Worm (Caenorhabditis elegans): ENCODE results near the gene K02E10.7.

Gene K02E10.7

DNA sequence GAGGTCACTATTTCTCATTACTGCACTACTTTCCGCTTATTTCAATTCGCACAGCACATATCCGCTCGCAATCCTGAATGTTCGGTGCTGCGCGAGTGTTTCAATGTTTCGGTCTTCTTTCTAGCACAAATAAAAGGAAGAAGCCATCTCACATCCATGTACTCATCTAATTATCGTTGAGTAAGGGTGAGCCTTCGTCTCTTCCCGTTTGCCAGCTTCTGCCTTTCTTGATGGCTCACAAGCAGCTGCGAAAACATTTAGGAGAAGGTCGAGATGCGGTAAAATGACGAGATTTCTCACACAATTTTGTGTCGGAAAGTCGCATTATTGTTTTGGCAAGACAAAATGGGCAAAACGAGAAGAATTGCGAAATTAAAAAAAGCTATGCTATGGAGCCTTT, 53.4 kb downstream of the K02E10.7 start:
- TF ChIP-seq sma-9 (GFP tag; optimal IDR thresholded peaks at IDR 0.05) (no peak), sma-9 (tag; optimal IDR thresholded peaks at IDR 0.05) (no peak), unc-55 (GFP tag; optimal IDR thresholded peaks at IDR 0.05) (no peak), lin-13 (GFP tag; optimal IDR thresholded peaks at IDR 0.05) (no peak), blmp-1 (tag; optimal IDR thresholded peaks at IDR 0.05; ENCODE audit: insufficient read depth) (no peak), Y55F3AM.14 (GFP tag; optimal IDR thresholded peaks at IDR 0.05) (no peak), mab-5 (tag; optimal IDR thresholded peaks at IDR 0.05) (no peak), nhr-129 (tag; optimal IDR thresholded peaks at IDR 0.05) (no peak)

DNA sequence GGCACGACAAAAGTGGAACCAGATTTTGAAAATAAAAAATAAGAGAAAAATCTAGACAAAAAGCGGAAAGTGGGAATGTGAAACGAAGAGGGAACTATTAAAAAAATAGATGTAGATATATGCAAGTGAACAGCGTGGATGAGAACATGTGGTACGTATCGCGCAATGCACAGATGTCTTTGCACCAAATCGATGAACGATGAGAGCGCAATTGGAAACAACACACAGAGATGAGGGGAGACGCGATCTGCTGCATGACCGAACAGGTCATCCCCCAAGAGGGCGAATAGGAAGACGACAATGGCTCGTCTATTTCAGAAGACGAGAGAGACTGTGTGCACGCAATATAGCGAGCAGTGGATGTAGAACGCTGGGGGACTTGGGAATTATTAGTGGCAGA, 55.6 kb downstream of the K02E10.7 start:
- TF ChIP-seq R02D3.7 (tag; optimal IDR thresholded peaks at IDR 0.05) (no peak), nhr-77 (tag; optimal IDR thresholded peaks at IDR 0.05) (no peak), ceh-16 (tag; optimal IDR thresholded peaks at IDR 0.05) (no peak), ztf-4 (tag; optimal IDR thresholded peaks at IDR 0.05) (no peak), nhr-237 (tag; optimal IDR thresholded peaks at IDR 0.05) (no peak), nhr-23 (tag; optimal IDR thresholded peaks at IDR 0.05) (no peak), ztf-1 (GFP tag; conservative IDR thresholded peaks at IDR 0.05) (no peak), sma-3 (GFP tag; optimal IDR thresholded peaks at IDR 0.05) (no peak), lin-11 (tag; optimal IDR thresholded peaks at IDR 0.05) (no peak), ztf-11 (tag; optimal IDR thresholded peaks at IDR 0.05) (no peak), mbf-1 (tag; optimal IDR thresholded peaks at IDR 0.05) (no peak), nhr-6 (tag; optimal IDR thresholded peaks at IDR 0.05) (no peak), sem-4 (tag; optimal IDR thresholded peaks at IDR 0.05) (no peak), nhr-11 (tag; optimal IDR thresholded peaks at IDR 0.05) (no peak), aly-2 (tag; optimal IDR thresholded peaks at IDR 0.05) (no peak), unc-39 (tag; optimal IDR thresholded peaks at IDR 0.05) (no peak), dmd-4 (tag; optimal IDR thresholded peaks at IDR 0.05) (no peak), unc-62 (GFP tag; optimal IDR thresholded peaks at IDR 0.05) (no peak), lin-39 (tag; optimal IDR thresholded peaks at IDR 0.05) (no peak)

DNA sequence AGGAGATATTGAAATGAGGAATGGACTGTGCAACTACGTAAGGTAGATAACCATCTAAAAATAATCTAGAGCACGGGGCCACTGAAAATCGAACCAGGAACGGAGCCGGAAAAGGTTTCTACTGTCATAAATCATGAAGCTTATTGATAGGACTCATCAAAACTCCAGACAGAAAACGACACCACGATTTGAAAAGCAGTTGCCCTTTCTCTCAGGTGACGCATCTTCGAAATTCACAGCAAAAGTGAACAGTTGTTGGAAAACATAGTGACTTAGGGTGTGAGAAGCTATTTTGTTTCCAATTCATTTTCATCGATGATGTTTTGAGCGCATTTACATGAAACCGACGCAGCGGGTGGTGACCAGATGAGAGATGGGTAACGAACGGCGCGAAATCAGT, 56.1 kb downstream of the K02E10.7 start:
- TF ChIP-seq sma-9 (GFP tag; optimal IDR thresholded peaks at IDR 0.05) (peak; percentile 9), sma-9 (tag; optimal IDR thresholded peaks at IDR 0.05) (no peak), mab-5 (tag; optimal IDR thresholded peaks at IDR 0.05) (peak; percentile 40), crh-2 (tag; optimal IDR thresholded peaks at IDR 0.05) (no peak), C34F6.9 (tag; optimal IDR thresholded peaks at IDR 0.05) (peak; percentile 8), nhr-77 (tag; optimal IDR thresholded peaks at IDR 0.05) (no peak)

DNA sequence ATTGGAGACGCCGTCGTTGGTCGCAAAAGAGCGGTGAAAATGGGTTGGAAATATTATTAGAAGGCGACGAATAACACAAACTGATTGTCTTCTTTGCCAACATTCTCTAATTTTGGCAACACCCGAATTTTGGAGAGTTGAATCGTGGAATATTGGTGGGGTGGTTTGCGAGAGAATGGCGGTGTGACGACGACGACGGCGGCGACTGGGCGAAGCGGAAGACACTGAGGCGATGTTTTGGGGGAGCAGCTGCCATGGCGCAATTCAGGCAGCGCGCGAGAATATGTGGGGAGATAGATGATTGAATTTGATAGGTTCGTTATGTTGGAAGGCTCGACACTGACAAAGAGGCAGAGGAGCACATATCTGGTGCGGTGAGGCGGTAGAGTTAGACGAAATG, 57.4 kb downstream of the K02E10.7 start:
- no peak for TF ChIP-seq nhr-21 (tag; optimal IDR thresholded peaks at IDR 0.05)
- TF ChIP-seq C34F6.9 (tag; optimal IDR thresholded peaks at IDR 0.05) = no peak
- TF ChIP-seq crh-2 (tag; optimal IDR thresholded peaks at IDR 0.05) = no peak
- no peak for TF ChIP-seq aly-2 (tag; optimal IDR thresholded peaks at IDR 0.05)
- TF ChIP-seq sma-9 (GFP tag; optimal IDR thresholded peaks at IDR 0.05) = no peak
- no peak for TF ChIP-seq sma-9 (tag; optimal IDR thresholded peaks at IDR 0.05)
- TF ChIP-seq nhr-25 (tag; optimal IDR thresholded peaks at IDR 0.05) = no peak
- no peak for TF ChIP-seq alr-1 (tag; optimal IDR thresholded peaks at IDR 0.05)
- TF ChIP-seq R02D3.7 (tag; optimal IDR thresholded peaks at IDR 0.05) = no peak
- no peak for TF ChIP-seq skn-1 (tag; optimal IDR thresholded peaks at IDR 0.05)

All from whole organism, L2 larva.